Worm (Caenorhabditis elegans): ENCODE measurements around the gene Y57G7A.3.

- TF ChIP-seq lin-35 (GFP tag; optimal IDR thresholded peaks at IDR 0.05) (peak; percentile 69 to 98 (median 90)), F49E8.2 (tag; optimal IDR thresholded peaks at IDR 0.05; ENCODE audit: insufficient read depth) (peak; percentile 92), ama-1 (optimal IDR thresholded peaks at IDR 0.05) (peak; percentile 8), ama-1 (GFP tag; optimal IDR thresholded peaks at IDR 0.05) (peak in 1 of 2 experiments; percentile 52), ztf-22 (GFP tag; optimal IDR thresholded peaks at IDR 0.05) (peak; percentile 75), ztf-18 (tag; optimal IDR thresholded peaks at IDR 0.05) (peak; percentile 73), attf-6 (GFP tag; IDR thresholded peaks at IDR 0.05) (peak; percentile 80)
Observed at ce11 chrII:1320412-1320811, 34.8 kb downstream of the Y57G7A.3 start.
